Fruit fly (Drosophila melanogaster) whole organism, embryonic: ENCODE data around the gene DIP-alpha.
A peak's percentile ranks its signal among the peaks of the same experiment; 100 is the strongest.

Experiments
- Atf3 ChIP-seq: fragments of 200-800 bp; sonication (Bioruptor generic); optimal IDR thresholded peaks from 3 replicates; lab custom pipeline; 2016; ENCODE audit warnings: missing biosample characterization, missing genetic modification characterization
- B-H2 ChIP-seq: fragments of 200-800 bp; sonication (Bioruptor generic); optimal IDR thresholded peaks from 2 replicates; lab custom pipeline; 2018; ENCODE audit warnings: missing biosample characterization, mild to moderate bottlenecking, missing genetic modification characterization
- Blimp-1 ChIP-seq: fragments of 200-800 bp; sonication (Bioruptor generic); optimal IDR thresholded peaks from 3 replicates; lab custom pipeline; 2018; ENCODE audit warnings: missing biosample characterization, missing genetic modification characterization, mild to moderate bottlenecking, moderate library complexity, missing genetic modification reagents
- CG10565 ChIP-seq: fragments of 200-800 bp; sonication (Bioruptor generic); optimal IDR thresholded peaks from 3 replicates; lab custom pipeline; 2016; ENCODE audit warnings: missing biosample characterization, mild to moderate bottlenecking, missing genetic modification characterization
- CG11247 ChIP-seq: fragments of 200-800 bp; sonication (Bioruptor generic); IDR thresholded peaks from 2 replicates; pipeline ENCODE4 v1.3.6; 2022; ENCODE audit warnings: missing biosample characterization, missing genetic modification characterization
- CG11696 ChIP-seq: fragments of 200-800 bp; sonication (Bioruptor generic); IDR thresholded peaks from 2 replicates; pipeline ENCODE4 v1.3.6; 2022; ENCODE audit warnings: missing biosample characterization, missing genetic modification characterization
- CG12071 ChIP-seq: fragments of 200-800 bp; sonication (Bioruptor generic); optimal IDR thresholded peaks from 3 replicates; lab custom pipeline; 2018; ENCODE audit warnings: missing biosample characterization, mild to moderate bottlenecking, missing genetic modification characterization
- CG13296 ChIP-seq: fragments of 200-800 bp; sonication (Bioruptor generic); optimal IDR thresholded peaks from 3 replicates; lab custom pipeline; 2018; ENCODE audit warnings: missing biosample characterization, mild to moderate bottlenecking, missing genetic modification characterization
- CG15073 ChIP-seq: fragments of 200-800 bp; sonication (Bioruptor generic); optimal IDR thresholded peaks from 2 replicates; lab custom pipeline; 2016; ENCODE audit warnings: missing biosample characterization, missing genetic modification characterization
- CG15696 ChIP-seq: fragments of 200-800 bp; sonication (Bioruptor generic); optimal IDR thresholded peaks from 2 replicates; lab custom pipeline; 2019; ENCODE audit warnings: missing biosample characterization, mild to moderate bottlenecking, missing genetic modification characterization, moderate library complexity
- CG1602 ChIP-seq: fragments of 200-800 bp; sonication (Bioruptor generic); optimal IDR thresholded peaks from 3 replicates; lab custom pipeline; 2016; ENCODE audit warnings: missing biosample characterization, missing genetic modification characterization
- CG17359 ChIP-seq: fragments of 200-800 bp; sonication (Bioruptor generic); optimal IDR thresholded peaks from 3 replicates; lab custom pipeline; 2018; ENCODE audit warnings: missing biosample characterization, mild to moderate bottlenecking, missing genetic modification characterization, moderate library complexity
- CG17612 ChIP-seq: fragments of 200-800 bp; sonication (Bioruptor generic); IDR thresholded peaks from 2 replicates; pipeline ENCODE4 v1.3.6; 2022; ENCODE audit warnings: missing biosample characterization, missing genetic modification characterization
- CG2120 ChIP-seq: fragments of 200-800 bp; sonication (Bioruptor generic); optimal IDR thresholded peaks from 3 replicates; lab custom pipeline; 2016; ENCODE audit warnings: missing biosample characterization, missing genetic modification characterization
- CG2199 ChIP-seq: fragments of 200-800 bp; sonication (Bioruptor generic); IDR thresholded peaks from 3 replicates; pipeline ENCODE4 v1.3.6; 2022; ENCODE audit warnings: missing biosample characterization, missing genetic modification characterization
- CG31224 ChIP-seq: fragments of 200-800 bp; sonication (Bioruptor generic); IDR thresholded peaks from 2 replicates; pipeline ENCODE4 v1.3.6; 2022; ENCODE audit warnings: missing biosample characterization, missing genetic modification characterization
- CG31365 ChIP-seq: fragments of 200-800 bp; sonication (Bioruptor generic); optimal IDR thresholded peaks from 2 replicates; lab custom pipeline; 2018; ENCODE audit warnings: missing biosample characterization, mild to moderate bottlenecking, missing genetic modification characterization
- CG3163 ChIP-seq: fragments of 200-800 bp; sonication (Bioruptor generic); optimal IDR thresholded peaks from 3 replicates; lab custom pipeline; 2016; ENCODE audit warnings: missing biosample characterization, missing genetic modification characterization
- CG3726 ChIP-seq: fragments of 200-800 bp; sonication (Bioruptor generic); IDR thresholded peaks from 3 replicates; pipeline ENCODE4, ENCODE4 v1.3.6; 2022; ENCODE audit warnings: missing biosample characterization, missing genetic modification characterization
- CG3838 ChIP-seq: fragments of 200-800 bp; sonication (Bioruptor generic); optimal IDR thresholded peaks from 3 replicates; lab custom pipeline; 2016; ENCODE audit warnings: missing biosample characterization, missing genetic modification characterization
- CG4854 ChIP-seq: fragments of 200-800 bp; sonication (Bioruptor generic); optimal IDR thresholded peaks from 2 replicates; lab custom pipeline; 2016; ENCODE audit warnings: missing biosample characterization, missing genetic modification characterization, inconsistent platforms
- CG6175 ChIP-seq: fragments of 200-800 bp; sonication (Bioruptor generic); IDR thresholded peaks from 3 replicates; pipeline ENCODE4 v1.3.6; 2022; ENCODE audit warnings: missing biosample characterization, missing genetic modification characterization
- CG6791 ChIP-seq: fragments of 200-800 bp; sonication (Bioruptor generic); IDR thresholded peaks from 3 replicates; pipeline ENCODE4 v1.3.6; 2022; ENCODE audit warnings: missing biosample characterization, missing genetic modification characterization; ENCODE audit not compliant: partially characterized antibody
- CG6813 ChIP-seq: fragments of 200-800 bp; sonication (Bioruptor generic); optimal IDR thresholded peaks from 2 replicates; lab custom pipeline; 2017; ENCODE audit warnings: missing biosample characterization, missing genetic modification characterization, mild to moderate bottlenecking, moderate library complexity, missing genetic modification reagents
- Dref ChIP-seq: fragments of 200-800 bp; sonication (Bioruptor generic); IDR thresholded peaks from 2 replicates; pipeline ENCODE4 v1.3.6; 2022; ENCODE audit warnings: missing biosample characterization, missing genetic modification characterization
- Gug ChIP-seq: fragments of 200-800 bp; sonication (Bioruptor generic); IDR thresholded peaks from 4 replicates; pipeline ENCODE4 v1.3.6; 2022; ENCODE audit warnings: missing biosample characterization, missing genetic modification characterization
- H2.0 ChIP-seq: fragments of 200-800 bp; sonication (Bioruptor generic); IDR thresholded peaks from 2 replicates; pipeline ENCODE4 v1.3.6; 2022; ENCODE audit warnings: missing biosample characterization, missing genetic modification characterization
- Max ChIP-seq: fragments of 200-800 bp; sonication (Bioruptor generic); optimal IDR thresholded peaks from 2 replicates; lab custom pipeline; 2016; ENCODE audit warnings: missing biosample characterization, mild to moderate bottlenecking, missing genetic modification characterization
- Nf-YB ChIP-seq: fragments of 200-800 bp; sonication (Bioruptor generic); optimal IDR thresholded peaks from 3 replicates; lab custom pipeline; 2019; ENCODE audit warnings: missing biosample characterization, mild to moderate bottlenecking, missing genetic modification characterization, moderate library complexity
- Poxn ChIP-seq: fragments of 200-800 bp; sonication (Bioruptor generic); IDR thresholded peaks from 2 replicates; pipeline ENCODE4 v1.3.6; 2022; ENCODE audit warnings: missing biosample characterization, missing genetic modification characterization
- TFAM ChIP-seq: fragments of 200-800 bp; sonication (Bioruptor generic); optimal IDR thresholded peaks from 2 replicates; lab custom pipeline; 2017; ENCODE audit warnings: missing biosample characterization, missing genetic modification characterization, inconsistent platforms
- Usf ChIP-seq: fragments of 200-800 bp; sonication (Bioruptor generic); optimal IDR thresholded peaks from 2 replicates; lab custom pipeline; 2017; ENCODE audit warnings: missing genotype, missing biosample characterization, missing genetic modification characterization
- abd-A ChIP-seq: fragments of 200-800 bp; sonication (Bioruptor generic); optimal IDR thresholded peaks from 3 replicates; lab custom pipeline; 2019; ENCODE audit warnings: missing biosample characterization, mild to moderate bottlenecking, missing genetic modification characterization, moderate library complexity
- amos ChIP-seq: fragments of 200-800 bp; sonication (Bioruptor generic); IDR thresholded peaks from 2 replicates; pipeline ENCODE4 v1.3.6; 2022; ENCODE audit warnings: missing biosample characterization, missing genetic modification characterization; ENCODE audit not compliant: partially characterized antibody
- bigmax ChIP-seq: fragments of 200-800 bp; sonication (Bioruptor generic); optimal IDR thresholded peaks from 2 replicates; lab custom pipeline; 2018; ENCODE audit warnings: missing biosample characterization, mild to moderate bottlenecking, missing genetic modification characterization
- bowl ChIP-seq: fragments of 200-800 bp; sonication (Bioruptor generic); IDR thresholded peaks from 2 replicates; pipeline ENCODE4 v1.3.6; 2022; ENCODE audit warnings: missing biosample characterization, missing genetic modification characterization
- caup ChIP-seq: fragments of 200-800 bp; sonication (Bioruptor generic); optimal IDR thresholded peaks from 3 replicates; lab custom pipeline; 2017; ENCODE audit warnings: missing biosample characterization, mild to moderate bottlenecking, missing genetic modification characterization, moderate library complexity; ENCODE audit not compliant: severe bottlenecking
- dm ChIP-seq: fragments of 200-800 bp; sonication (Bioruptor generic); optimal IDR thresholded peaks from 3 replicates; lab custom pipeline; 2016; ENCODE audit warnings: missing biosample characterization, missing genetic modification characterization
- ems ChIP-seq: fragments of 200-800 bp; sonication (Bioruptor generic); optimal IDR thresholded peaks from 3 replicates; lab custom pipeline; 2016; ENCODE audit warnings: missing biosample characterization, missing genetic modification characterization
- fd96Cb ChIP-seq: fragments of 200-800 bp; sonication (Bioruptor generic); optimal IDR thresholded peaks from 2 replicates; lab custom pipeline; 2018; ENCODE audit warnings: missing biosample characterization, mild to moderate bottlenecking, missing genetic modification characterization, moderate library complexity
- hkb ChIP-seq, 2 experiments: fragments of 200-800 bp in 1 of 2; fragments of >200 bp in 1 of 2; sonication (Bioruptor generic) in 1 of 2; IDR thresholded peaks in 1 of 2; optimal IDR thresholded peaks in 1 of 2; 2 replicates each; pipeline versions ENCODE4 v1.3.6 to Lab custom; 2017 to 2022; ENCODE audit warnings: missing biosample characterization in 1 of 2, missing genetic modification characterization in 1 of 2
- insv ChIP-seq, 2 experiments: fragments of 200-800 bp; sonication (Bioruptor generic); optimal IDR thresholded peaks; 3 replicates each; lab custom pipeline; 2016 to 2018; ENCODE audit warnings: missing biosample characterization in 2 of 2, missing genetic modification characterization in 2 of 2
- lola ChIP-seq, 3 experiments: fragments of >200 bp in 2 of 3; fragments of 200-800 bp in 1 of 3; sonication (Bioruptor generic) in 1 of 3; optimal IDR thresholded peaks; 2 replicates each; lab custom pipeline; 2017 to 2019; ENCODE audit warnings: missing biosample characterization in 3 of 3, missing genetic modification characterization in 3 of 3, mild to moderate bottlenecking in 1 of 3, moderate library complexity in 1 of 3
- maf-S ChIP-seq: fragments of 200-800 bp; sonication (Bioruptor generic); optimal IDR thresholded peaks from 2 replicates; lab custom pipeline; 2016; ENCODE audit warnings: missing biosample characterization, missing genetic modification characterization
- stwl ChIP-seq: fragments of 200-800 bp; sonication (Bioruptor generic); optimal IDR thresholded peaks from 3 replicates; lab custom pipeline; 2018; ENCODE audit warnings: missing biosample characterization, mild to moderate bottlenecking, missing genetic modification characterization, moderate library complexity
- tap ChIP-seq: fragments of 200-800 bp; optimal IDR thresholded peaks from 3 replicates; lab custom pipeline; 2019; ENCODE audit warnings: missing biosample characterization, mild to moderate bottlenecking, missing genetic modification characterization, moderate library complexity
- unpg ChIP-seq: fragments of 200-800 bp; sonication (Bioruptor generic); optimal IDR thresholded peaks from 3 replicates; lab custom pipeline; 2018; ENCODE audit warnings: missing biosample characterization, mild to moderate bottlenecking, missing genetic modification characterization, moderate library complexity
- usp ChIP-seq: fragments of >200 bp; optimal IDR thresholded peaks from 2 replicates; lab custom pipeline; 2017; ENCODE audit warnings: missing biosample characterization, missing genetic modification characterization
- vvl ChIP-seq: fragments of 200-800 bp; sonication (Bioruptor generic); IDR thresholded peaks from 2 replicates; pipeline ENCODE4 v1.3.6; 2022; ENCODE audit warnings: missing biosample characterization, missing genetic modification characterization

Gene DIP-alpha

dm6 chrX:3594245-3594644, 22.8 kb upstream of the DIP-alpha start (continued):
- TF ChIP-seq tap (tag; lab: Kevin White, UChicago) (peak; percentile 9), bigmax (GFP tag; lab: Kevin White, UChicago) (no peak), hkb (optimal IDR thresholded peaks at IDR 0.05; lab: Kevin White, UChicago) (no peak), hkb (GFP tag; IDR thresholded peaks at IDR 0.05; lab: Robert Waterston, UW) (no peak), CG3163 (GFP tag; lab: Kevin White, UChicago) (no peak), bowl (GFP tag; lab: Robert Waterston, UW) (no peak), CG3838 (GFP tag; lab: Kevin White, UChicago) (no peak), Dref (no peak), unpg (GFP tag; lab: Kevin White, UChicago) (no peak), maf-S (GFP tag; lab: Kevin White, UChicago) (no peak), CG12071 (GFP tag; lab: Kevin White, UChicago) (no peak), CG11696 (GFP tag; lab: Robert Waterston, UW) (no peak), CG15696 (tag; lab: Kevin White, UChicago) (no peak), CG31224 (GFP tag; lab: Robert Waterston, UW) (no peak), CG4854 (GFP tag; lab: Kevin White, UChicago) (no peak)

dm6 chrX:3586278-3586677, 14.8 kb upstream of the DIP-alpha start:
- no peak for TF ChIP-seq insv (GFP tag; optimal IDR thresholded peaks at IDR 0.05; lab: Kevin White, UChicago)
- TF ChIP-seq Max (GFP tag; lab: Kevin White, UChicago): no peak
- TF ChIP-seq Usf: no peak
- no peak for TF ChIP-seq CG3838 (GFP tag; lab: Kevin White, UChicago)
- TF ChIP-seq caup (GFP tag; lab: Kevin White, UChicago): no peak
- TF ChIP-seq CG6813: no peak
- TF ChIP-seq amos (GFP tag; lab: Robert Waterston, UW): no peak
- no peak for TF ChIP-seq CG31365
- TF ChIP-seq H2.0 (GFP tag; lab: Robert Waterston, UW): no peak
- TF ChIP-seq usp (GFP tag; lab: Kevin White, UChicago): no peak
- TF ChIP-seq Poxn (GFP tag; lab: Robert Waterston, UW): no peak
- TF ChIP-seq Atf3: no peak
- TF ChIP-seq fd96Cb (tag; lab: Kevin White, UChicago): no peak
- TF ChIP-seq CG17612 (GFP tag; lab: Robert Waterston, UW): no peak
- TF ChIP-seq CG3726 (GFP tag; lab: Robert Waterston, UW): no peak
- TF ChIP-seq stwl (tag; lab: Kevin White, UChicago): no peak

- TF ChIP-seq dm (GFP tag; lab: Kevin White, UChicago): no peak
- no peak for TF ChIP-seq lola (GFP tag; optimal IDR thresholded peaks at IDR 0.05; lab: Kevin White, UChicago)
- TF ChIP-seq B-H2 (GFP tag; lab: Kevin White, UChicago): no peak
- no peak for TF ChIP-seq ems (GFP tag; lab: Kevin White, UChicago)
- TF ChIP-seq vvl: no peak
- TF ChIP-seq CG2199 (GFP tag; lab: Robert Waterston, UW): no peak
- no peak for TF ChIP-seq CG17359
- TF ChIP-seq CG1602 (GFP tag; lab: Kevin White, UChicago): no peak
- no peak for TF ChIP-seq Nf-YB (GFP tag; lab: Kevin White, UChicago)
- no peak for TF ChIP-seq CG11247 (GFP tag; lab: Robert Waterston, UW)
- no peak for TF ChIP-seq Max (GFP tag; lab: Kevin White, UChicago)
- TF ChIP-seq TFAM (GFP tag; lab: Kevin White, UChicago): no peak
- no peak for TF ChIP-seq CG10565 (GFP tag; lab: Kevin White, UChicago)
- TF ChIP-seq CG6791 (GFP tag; lab: Robert Waterston, UW): no peak
- peak; percentile 34 for TF ChIP-seq CG2120 (GFP tag; lab: Kevin White, UChicago)
- TF ChIP-seq CG13296 (GFP tag; lab: Kevin White, UChicago): no peak
- TF ChIP-seq CG15073 (GFP tag; lab: Kevin White, UChicago): no peak
- TF ChIP-seq CG6175 (GFP tag; lab: Robert Waterston, UW): no peak
- no peak for TF ChIP-seq Blimp-1
- no peak for TF ChIP-seq Gug
- TF ChIP-seq abd-A (tag; lab: Kevin White, UChicago): no peak
- no peak for TF ChIP-seq CG3726 (GFP tag; lab: Robert Waterston, UW)
Observed at dm6 chrX:3581244-3581643, 9.8 kb upstream of the DIP-alpha start.
